Fruit fly (Drosophila melanogaster): ENCODE data around the gene AP-1gamma.

AP-1gamma gene

dm6 chrX:9141219-9141618 lies 32.7 kb downstream of the AP-1gamma start (continued):
- TF ChIP-seq gro (GFP tag; optimal IDR thresholded peaks at IDR 0.05) = no peak
- peak; percentile 37 for TF ChIP-seq maf-S (GFP tag; optimal IDR thresholded peaks at IDR 0.05)
- peak; percentile 62 for TF ChIP-seq MBD-R2 (GFP tag; IDR thresholded peaks at IDR 0.05)
- no peak for TF ChIP-seq D19B (GFP tag; optimal IDR thresholded peaks at IDR 0.05)
- no peak for TF ChIP-seq Sry-β (GFP tag; optimal IDR thresholded peaks at IDR 0.05)
- peak; percentile 76 for TF ChIP-seq CG3847 (GFP tag; IDR thresholded peaks at IDR 0.05)
- peak; percentile 66 for TF ChIP-seq CG1233 (GFP tag; optimal IDR thresholded peaks at IDR 0.05)
- peak; percentile 31 for TF ChIP-seq Spps (tag; optimal IDR thresholded peaks at IDR 0.05)
- TF ChIP-seq Nf-YB (GFP tag; optimal IDR thresholded peaks at IDR 0.05) = peak; percentile 25
- TF ChIP-seq Kr (GFP tag; optimal IDR thresholded peaks at IDR 0.05) = no peak
- no peak for TF ChIP-seq CG1832 (GFP tag; optimal IDR thresholded peaks at IDR 0.05)
- TF ChIP-seq toy (GFP tag; IDR thresholded peaks at IDR 0.05) = peak; percentile 47; the same call in 1 of the 2 replicates
- TF ChIP-seq pho (GFP tag; optimal IDR thresholded peaks at IDR 0.05) = peak; percentile 38
- TF ChIP-seq CG10366 (GFP tag; IDR thresholded peaks at IDR 0.05) = peak; percentile 81
- peak; percentile 23 for TF ChIP-seq CG13123 (GFP tag; optimal IDR thresholded peaks at IDR 0.05)
- TF ChIP-seq corto (GFP tag; optimal IDR thresholded peaks at IDR 0.05) = no peak
- TF ChIP-seq ro (GFP tag; IDR thresholded peaks at IDR 0.05) = peak; percentile 80
- TF ChIP-seq CG4404 (GFP tag; IDR thresholded peaks at IDR 0.05) = peak; percentile 85
- peak; percentile 85 for TF ChIP-seq gt (GFP tag; IDR thresholded peaks at IDR 0.05)
- TF ChIP-seq schlank (tag; optimal IDR thresholded peaks at IDR 0.05) = peak; percentile 16
- TF ChIP-seq CG4360 (GFP tag; IDR thresholded peaks at IDR 0.05) = peak; percentile 58; the same call in 1 of the 2 replicates
- peak; percentile 78 for TF ChIP-seq CG32772 (GFP tag; IDR thresholded peaks at IDR 0.05)
- no peak for TF ChIP-seq fu2 (GFP tag; optimal IDR thresholded peaks at IDR 0.05)
- peak; percentile 21 for TF ChIP-seq kay (GFP tag; optimal IDR thresholded peaks at IDR 0.05)
- peak; percentile 86 for TF ChIP-seq lmd (GFP tag; IDR thresholded peaks at IDR 0.05)
- TF ChIP-seq pan (optimal IDR thresholded peaks at IDR 0.05) = no peak
- TF ChIP-seq pan (GFP tag; optimal IDR thresholded peaks at IDR 0.05 in 1 of 2, IDR thresholded peaks at IDR 0.05 in 1 of 2) = peak in 1 of 2 experiments; percentile 81
- TF ChIP-seq bowl (GFP tag; IDR thresholded peaks at IDR 0.05) = 0 out of 2 replicates have a peak, but pooled peaks have one; percentile 48
- no peak for TF ChIP-seq Elba2 (GFP tag; optimal IDR thresholded peaks at IDR 0.05)
- peak; percentile 22 for TF ChIP-seq CG4617 (GFP tag; optimal IDR thresholded peaks at IDR 0.05; ENCODE audit: borderline replicate concordance)
- TF ChIP-seq CG5180 (GFP tag; optimal IDR thresholded peaks at IDR 0.05) = peak; percentile 71
- TF ChIP-seq p53 (GFP tag; optimal IDR thresholded peaks at IDR 0.05) = no peak
- TF ChIP-seq ttk (GFP tag; IDR thresholded peaks at IDR 0.05) = peak; percentile 83
- TF ChIP-seq CG1529 (GFP tag; optimal IDR thresholded peaks at IDR 0.05) = peak; percentile 45
- peak; percentile 63; the same call in 2 of the 3 replicates for TF ChIP-seq CG2889 (GFP tag; IDR thresholded peaks at IDR 0.05)
- peak; percentile 77 for TF ChIP-seq pum (GFP tag; optimal IDR thresholded peaks at IDR 0.05)
- no peak for TF ChIP-seq GATAe (GFP tag; conservative IDR thresholded peaks at IDR 0.05)
- TF ChIP-seq CG14441 (GFP tag; IDR thresholded peaks at IDR 0.05) = peak; percentile 86
- TF ChIP-seq CG13296 (GFP tag; optimal IDR thresholded peaks at IDR 0.05) = peak; percentile 50
- TF ChIP-seq bigmax (GFP tag; optimal IDR thresholded peaks at IDR 0.05) = no peak
- TF ChIP-seq dysf (GFP tag; IDR thresholded peaks at IDR 0.05) = peak; percentile 89
- TF ChIP-seq CoRest (tag; optimal IDR thresholded peaks at IDR 0.05) = peak; percentile 72
- TF ChIP-seq ranshi (GFP tag; IDR thresholded peaks at IDR 0.05) = peak; percentile 85
- TF ChIP-seq CG17328 (GFP tag; IDR thresholded peaks at IDR 0.05) = peak; percentile 85
- peak; percentile 48 for TF ChIP-seq CG8388 (GFP tag; optimal IDR thresholded peaks at IDR 0.05)
- TF ChIP-seq CG11695 (GFP tag; IDR thresholded peaks at IDR 0.05) = peak; percentile 67; the same call in 1 of the 3 replicates
- peak; percentile 40 for TF ChIP-seq CG6254 (GFP tag; optimal IDR thresholded peaks at IDR 0.05)
- TF ChIP-seq CG33557 (GFP tag; optimal IDR thresholded peaks at IDR 0.05) = peak; percentile 71
- 0 out of 3 replicates have a peak, but pooled peaks have one; percentile 23 for TF ChIP-seq knrl (GFP tag; IDR thresholded peaks at IDR 0.05; ENCODE audit: partially characterized antibody)
- peak; percentile 94 for TF ChIP-seq sens (GFP tag)
- no peak for TF ChIP-seq CG7271 (tag; optimal IDR thresholded peaks at IDR 0.05)
- TF ChIP-seq sisA (GFP tag; IDR thresholded peaks at IDR 0.05) = peak; percentile 90
